Worm (Caenorhabditis elegans) whole organism, L3 larva: ENCODE measurements around the gene vit-6.

ENCODE experiments used
- ZK546.5 ChIP-seq: sonication (generic microtip); optimal IDR thresholded peaks from 2 replicates; lab custom pipeline; 2017; ENCODE audit warnings: missing biosample characterization, missing genetic modification characterization
- aly-2 ChIP-seq: fragments of 150-350 bp; optimal IDR thresholded peaks from 2 replicates; lab custom pipeline; 2014; ENCODE audit warnings: missing biosample characterization, missing genetic modification characterization
- ama-1 ChIP-seq: fragments of 150-350 bp; optimal IDR thresholded peaks from 2 replicates; lab custom pipeline; 2018
- ceh-16 ChIP-seq: sonication (generic microtip); optimal IDR thresholded peaks from 2 replicates; lab custom pipeline; 2017; ENCODE audit warnings: missing biosample characterization, missing genetic modification characterization
- ceh-28 ChIP-seq: fragments of 150-350 bp; optimal IDR thresholded peaks from 2 replicates; lab custom pipeline; 2014; ENCODE audit warnings: missing biosample characterization, missing genetic modification reagents, missing genetic modification characterization
- ceh-82 ChIP-seq: fragments of 150-350 bp; optimal IDR thresholded peaks from 2 replicates; lab custom pipeline; 2014; ENCODE audit warnings: missing biosample characterization, missing genetic modification characterization
- ceh-9 ChIP-seq: sonication (generic microtip); optimal IDR thresholded peaks from 2 replicates; lab custom pipeline; 2018; ENCODE audit warnings: missing biosample characterization, missing genetic modification characterization
- egl-27 ChIP-seq: sonication (generic microtip); optimal IDR thresholded peaks from 4 replicates; lab custom pipeline; 2017; ENCODE audit warnings: missing biosample characterization, missing genetic modification reagents, missing genetic modification characterization
- elt-1 ChIP-seq: fragments of 150-350 bp; optimal IDR thresholded peaks from 2 replicates; lab custom pipeline; 2014; ENCODE audit warnings: missing biosample characterization, missing genetic modification characterization
- elt-2 ChIP-seq: sonication (generic microtip); optimal IDR thresholded peaks from 2 replicates; lab custom pipeline; 2016; ENCODE audit warnings: missing genetic modification reagents, mild to moderate bottlenecking, missing genetic modification characterization, missing compliant biosample characterization
- elt-3 ChIP-seq, 3 experiments: fragments of 150-350 bp in 1 of 3; sonication (generic microtip) in 2 of 3; optimal IDR thresholded peaks; 2 replicates in 2 of 3; 4 replicates in 1 of 3; lab custom pipeline; 2014 to 2017; ENCODE audit warnings: missing biosample characterization in 3 of 3, missing genetic modification characterization in 3 of 3
- fkh-10 ChIP-seq: sonication (generic microtip); optimal IDR thresholded peaks from 2 replicates; lab custom pipeline; 2017; ENCODE audit warnings: missing biosample characterization, missing genetic modification reagents, missing genetic modification characterization
- fkh-2 ChIP-seq: fragments of 150-350 bp; optimal IDR thresholded peaks from 2 replicates; lab custom pipeline; 2014; ENCODE audit warnings: missing biosample characterization, missing genetic modification reagents, missing genetic modification characterization
- jun-1 ChIP-seq: fragments of 150-350 bp; optimal IDR thresholded peaks from 2 replicates; lab custom pipeline; 2014; ENCODE audit warnings: missing biosample characterization, missing genetic modification reagents, missing genetic modification characterization
- lin-39 ChIP-seq: fragments of 150-350 bp; optimal IDR thresholded peaks from 2 replicates; lab custom pipeline; 2018; ENCODE audit warnings: missing biosample characterization, missing genetic modification reagents, missing genetic modification characterization
- lsy-12 ChIP-seq: sonication (generic microtip); optimal IDR thresholded peaks from 2 replicates; lab custom pipeline; 2016; ENCODE audit warnings: mild to moderate bottlenecking, missing genetic modification characterization, missing compliant biosample characterization
- mdl-1 ChIP-seq: fragments of 150-350 bp; optimal IDR thresholded peaks from 2 replicates; lab custom pipeline; 2014; ENCODE audit warnings: missing biosample characterization, missing genetic modification characterization
- mml-1 ChIP-seq: fragments of 150-350 bp; sonication (generic microtip); optimal IDR thresholded peaks from 3 replicates; lab custom pipeline; 2014; ENCODE audit warnings: missing biosample characterization, missing genetic modification characterization
- nfya-1 ChIP-seq: sonication (generic microtip); optimal IDR thresholded peaks from 2 replicates; lab custom pipeline; 2017; ENCODE audit warnings: missing genetic modification characterization, mild to moderate bottlenecking, missing compliant biosample characterization, antibody characterized with exemption, moderate library complexity; ENCODE audit not compliant: insufficient read depth
- nhr-11 ChIP-seq: fragments of 150-350 bp; optimal IDR thresholded peaks from 2 replicates; lab custom pipeline; 2014; ENCODE audit warnings: missing biosample characterization, missing genetic modification characterization
- nhr-12 ChIP-seq: fragments of 150-350 bp; optimal IDR thresholded peaks from 2 replicates; lab custom pipeline; 2014; ENCODE audit warnings: missing biosample characterization, missing genetic modification characterization
- nhr-23 ChIP-seq: fragments of 150-350 bp; optimal IDR thresholded peaks from 2 replicates; lab custom pipeline; 2014; ENCODE audit warnings: missing biosample characterization, missing genetic modification reagents, missing genetic modification characterization
- nhr-237 ChIP-seq: fragments of 150-350 bp; optimal IDR thresholded peaks from 2 replicates; lab custom pipeline; 2014; ENCODE audit warnings: missing biosample characterization, missing genetic modification characterization
- nhr-25 ChIP-seq: sonication (generic microtip); optimal IDR thresholded peaks from 2 replicates; lab custom pipeline; 2017; ENCODE audit warnings: missing biosample characterization, missing genetic modification characterization
- nhr-43 ChIP-seq: sonication (generic microtip); optimal IDR thresholded peaks from 2 replicates; lab custom pipeline; 2016; ENCODE audit warnings: mild to moderate bottlenecking, missing genetic modification characterization, missing compliant biosample characterization; ENCODE audit not compliant: poor library complexity, severe bottlenecking
- pha-4 ChIP-seq: fragments of 150-350 bp; optimal IDR thresholded peaks from 2 replicates; lab custom pipeline; 2014; ENCODE audit warnings: missing biosample characterization, missing genetic modification reagents, missing genetic modification characterization
- pqm-1 ChIP-seq: fragments of 150-350 bp; optimal IDR thresholded peaks from 2 replicates; lab custom pipeline; 2017; ENCODE audit warnings: missing biosample characterization, missing genetic modification characterization, inconsistent platforms
- sea-2 ChIP-seq: fragments of 150-350 bp; sonication (generic microtip); optimal IDR thresholded peaks from 4 replicates; lab custom pipeline; 2014; ENCODE audit warnings: missing biosample characterization, missing genetic modification reagents, missing genetic modification characterization
- snpc-4 ChIP-seq: fragments of 150-350 bp; optimal IDR thresholded peaks from 2 replicates; lab custom pipeline; 2014; ENCODE audit warnings: missing biosample characterization, missing genetic modification characterization
- tbx-2 ChIP-seq: sonication (generic microtip); optimal IDR thresholded peaks from 2 replicates; lab custom pipeline; 2016; ENCODE audit warnings: mild to moderate bottlenecking, missing genetic modification characterization, missing compliant biosample characterization
- unc-39 ChIP-seq: sonication (generic microtip); optimal IDR thresholded peaks from 4 replicates; lab custom pipeline; 2017; ENCODE audit warnings: missing biosample characterization, missing genetic modification characterization
- zag-1 ChIP-seq: fragments of 150-350 bp; optimal IDR thresholded peaks from 2 replicates; lab custom pipeline; 2014; ENCODE audit warnings: missing biosample characterization, missing genetic modification characterization
- ztf-4 ChIP-seq: fragments of 150-350 bp; optimal IDR thresholded peaks from 2 replicates; lab custom pipeline; 2014; ENCODE audit warnings: missing biosample characterization, missing genetic modification characterization

Gene vit-6

ce11 chrIV:8235114-8235686 lies 25.8 kb upstream of the vit-6 start:
- TF ChIP-seq unc-39 (tag; lab: Kevin White, UChicago) (no peak), sea-2 (no peak), pqm-1 (tag; lab: Kevin White, UChicago) (no peak), ztf-4 (tag; lab: Kevin White, UChicago) (no peak)

- TF ChIP-seq nhr-12 (no peak), ceh-82 (no peak), pha-4 (tag; lab: Kevin White, UChicago) (no peak), fkh-2 (tag; lab: Kevin White, UChicago) (no peak), ceh-16 (tag; lab: Kevin White, UChicago) (no peak), nhr-23 (tag; lab: Kevin White, UChicago) (no peak), ZK546.5 (tag; lab: Kevin White, UChicago) (no peak), tbx-2 (tag; lab: Kevin White, UChicago) (no peak), nhr-237 (no peak), ceh-9 (no peak)
These were observed 24.5 kb upstream of the vit-6 start, which contains the start of gene nhr-66 for ce11 chrIV:8236502-8236901. TSS of gene nhr-66 (minus strand) at chrIV:8236602.

ce11 chrIV:8239584-8239983 lies 21.4 kb upstream of the vit-6 start:
- TF ChIP-seq pha-4 (tag; lab: Kevin White, UChicago), result peak; percentile 77
- peak; percentile 22 for TF ChIP-seq elt-2
- no peak for TF ChIP-seq ZK546.5 (tag; lab: Kevin White, UChicago)
- TF ChIP-seq, all 47 proteins: peak for 2

- TF ChIP-seq nhr-23 (tag; lab: Kevin White, UChicago) (peak; percentile 17), nhr-25 (tag; lab: Kevin White, UChicago) (peak; percentile 38), elt-1 (tag; lab: Kevin White, UChicago) (peak; percentile 36), ZK546.5 (tag; lab: Kevin White, UChicago) (no peak), unc-39 (tag; lab: Kevin White, UChicago) (no peak), nhr-43 (peak; percentile 8), elt-3 (tag; optimal IDR thresholded peaks at IDR 0.05; lab: Kevin White, UChicago) (peak in 1 of 3 experiments; percentile 3)
These were observed 19.6 kb upstream of the vit-6 start for ce11 chrIV:8241312-8241833.

- TF ChIP-seq nhr-43 (no peak), elt-1 (tag; lab: Kevin White, UChicago) (peak; percentile 80), nhr-23 (tag; lab: Kevin White, UChicago) (peak; percentile 50)
These were observed 17.8 kb upstream of the vit-6 start for ce11 chrIV:8243170-8243569.

ce11 chrIV:8243599-8243998 lies 17.4 kb upstream of the vit-6 start, which contains the start of gene T09A12.8:
TSS of gene T09A12.8 (minus strand) at chrIV:8243699.
- TF ChIP-seq ceh-82 (no peak), nhr-11 (tag; lab: Kevin White, UChicago) (no peak), egl-27 (tag; lab: Kevin White, UChicago) (no peak), mml-1 (no peak), jun-1 (tag; lab: Kevin White, UChicago) (no peak), ceh-28 (no peak), zag-1 (tag; lab: Kevin White, UChicago) (no peak), fkh-2 (tag; lab: Kevin White, UChicago) (no peak), fkh-10 (GFP tag; lab: Kevin White, UChicago) (no peak), lin-39 (tag; lab: Kevin White, UChicago) (no peak), ama-1 (lab: Kevin White, UChicago) (no peak), elt-2 (no peak), mdl-1 (no peak)

ce11 chrIV:8244112-8244511 lies 16.8 kb upstream of the vit-6 start, which contains the start of gene T09A12.1:
TSS of gene T09A12.1 (plus strand) at chrIV:8244412.
- TF ChIP-seq nhr-12 (no peak), nfya-1 (tag; lab: Kevin White, UChicago) (no peak), ceh-82 (no peak), lsy-12 (tag; lab: Kevin White, UChicago) (no peak), ceh-16 (tag; lab: Kevin White, UChicago) (no peak), aly-2 (no peak), ceh-28 (no peak), snpc-4 (no peak), ZK546.5 (tag; lab: Kevin White, UChicago) (no peak)
